Worm (Caenorhabditis elegans): ENCODE data around the gene T04B8.1.

DNA sequence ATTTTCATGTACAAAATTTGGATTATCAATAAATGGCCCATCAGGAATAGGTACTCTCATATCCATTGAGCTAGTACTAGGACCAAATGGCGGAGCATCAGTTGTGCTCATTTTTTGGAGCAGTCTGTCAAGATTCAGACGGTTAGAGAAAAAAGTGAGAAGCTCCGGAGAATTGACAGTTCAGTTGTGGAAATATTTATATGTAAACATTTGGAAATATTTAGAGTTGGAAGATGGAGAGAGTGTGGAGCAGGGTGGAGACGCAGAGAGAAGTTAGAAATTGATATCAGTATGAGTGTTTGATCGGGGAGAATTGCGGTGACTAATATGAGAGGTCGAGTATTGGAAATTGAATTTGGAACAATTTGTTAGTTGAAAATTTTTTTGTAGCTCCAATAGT lies 12.9 kb upstream of the T04B8.1 start:
- no peak for TF ChIP-seq efl-1 (GFP tag; optimal IDR thresholded peaks at IDR 0.05)
- TF ChIP-seq egrh-3 (GFP tag; IDR thresholded peaks at IDR 0.05), result no peak
- no peak for TF ChIP-seq attf-6 (GFP tag; IDR thresholded peaks at IDR 0.05)
- no peak for TF ChIP-seq tlf-1 (GFP tag; optimal IDR thresholded peaks at IDR 0.05)
- no peak for TF ChIP-seq B0019.2 (GFP tag; conservative IDR thresholded peaks at IDR 0.05)
- TF ChIP-seq ets-4 (GFP tag; optimal IDR thresholded peaks at IDR 0.05), result no peak
- TF ChIP-seq nhr-120 (GFP tag; IDR thresholded peaks at IDR 0.05), result no peak
- TF ChIP-seq dpl-1 (GFP tag; optimal IDR thresholded peaks at IDR 0.05), result no peak

Measured in whole organism, young adult.